Worm (Caenorhabditis elegans): ENCODE measurements around the gene F14F7.7.

Gene F14F7.7

ce11 chrIII:13032429-13033018, 1.8 kb downstream of the F14F7.7 start:
- TF ChIP-seq tab-1 (GFP tag; IDR thresholded peaks at IDR 0.05) (no peak), klf-2 (GFP tag; conservative IDR thresholded peaks at IDR 0.05) (no peak), flt-1 (GFP tag; IDR thresholded peaks at IDR 0.05) (0 out of 2 replicates have a peak, but pooled peaks have one; percentile 5), T22C8.4 (GFP tag; IDR thresholded peaks at IDR 0.05) (no peak), med-1 (GFP tag; optimal IDR thresholded peaks at IDR 0.05; ENCODE audit: insufficient read depth) (no peak), ztf-23 (GFP tag; IDR thresholded peaks at IDR 0.05) (0 out of 2 replicates have a peak, but pooled peaks have one; percentile 12), ztf-29 (GFP tag; IDR thresholded peaks at IDR 0.05) (no peak), ref-1 (GFP tag; conservative IDR thresholded peaks at IDR 0.05) (no peak), cog-1 (tag; optimal IDR thresholded peaks at IDR 0.05) (no peak)

- no peak for TF ChIP-seq T22C8.4 (GFP tag; IDR thresholded peaks at IDR 0.05)
Measured at ce11 chrIII:13039739-13040138, 9.0 kb downstream of the F14F7.7 start, which contains the start of gene F54F12.2. Gene F54F12.2 (plus strand): TSS chrIII:13040039.

- TF ChIP-seq cog-1 (tag; optimal IDR thresholded peaks at IDR 0.05) (no peak), tab-1 (GFP tag; IDR thresholded peaks at IDR 0.05) (no peak), ztf-29 (GFP tag; IDR thresholded peaks at IDR 0.05) (no peak), ztf-23 (GFP tag; IDR thresholded peaks at IDR 0.05) (no peak), klf-2 (GFP tag; conservative IDR thresholded peaks at IDR 0.05) (no peak), med-1 (GFP tag; optimal IDR thresholded peaks at IDR 0.05; ENCODE audit: insufficient read depth) (no peak), flt-1 (GFP tag; IDR thresholded peaks at IDR 0.05) (no peak), ref-1 (GFP tag; conservative IDR thresholded peaks at IDR 0.05) (no peak), T22C8.4 (GFP tag; IDR thresholded peaks at IDR 0.05) (no peak)
Measured at ce11 chrIII:13049956-13050355, 19.3 kb downstream of the F14F7.7 start.

ce11 chrIII:13055342-13055741, 24.6 kb downstream of the F14F7.7 start, which contains the start of gene F54F12.1:
Gene F54F12.1 (minus strand): TSS chrIII:13055442.
- no peak for TF ChIP-seq med-1 (GFP tag; optimal IDR thresholded peaks at IDR 0.05; ENCODE audit: insufficient read depth)
- no peak for TF ChIP-seq ztf-23 (GFP tag; IDR thresholded peaks at IDR 0.05)
- no peak for TF ChIP-seq ref-1 (GFP tag; conservative IDR thresholded peaks at IDR 0.05)
- no peak for TF ChIP-seq ztf-29 (GFP tag; IDR thresholded peaks at IDR 0.05)
- no peak for TF ChIP-seq tab-1 (GFP tag; IDR thresholded peaks at IDR 0.05)
- no peak for TF ChIP-seq flt-1 (GFP tag; IDR thresholded peaks at IDR 0.05)
- no peak for TF ChIP-seq cog-1 (tag; optimal IDR thresholded peaks at IDR 0.05)
- no peak for TF ChIP-seq T22C8.4 (GFP tag; IDR thresholded peaks at IDR 0.05)
- no peak for TF ChIP-seq klf-2 (GFP tag; conservative IDR thresholded peaks at IDR 0.05)

ce11 chrIII:13056230-13056629, 25.5 kb downstream of the F14F7.7 start:
- no peak for TF ChIP-seq klf-2 (GFP tag; conservative IDR thresholded peaks at IDR 0.05)
- TF ChIP-seq cog-1 (tag; optimal IDR thresholded peaks at IDR 0.05): no peak
- TF ChIP-seq tab-1 (GFP tag; IDR thresholded peaks at IDR 0.05): no peak
- no peak for TF ChIP-seq T22C8.4 (GFP tag; IDR thresholded peaks at IDR 0.05)
- TF ChIP-seq ztf-29 (GFP tag; IDR thresholded peaks at IDR 0.05): peak; percentile 58; the same call in 1 of the 2 replicates
- no peak for TF ChIP-seq flt-1 (GFP tag; IDR thresholded peaks at IDR 0.05)
- no peak for TF ChIP-seq ref-1 (GFP tag; conservative IDR thresholded peaks at IDR 0.05)

- TF ChIP-seq cog-1 (tag; optimal IDR thresholded peaks at IDR 0.05) (no peak), ref-1 (GFP tag; conservative IDR thresholded peaks at IDR 0.05) (no peak), med-1 (GFP tag; optimal IDR thresholded peaks at IDR 0.05; ENCODE audit: insufficient read depth) (no peak), flt-1 (GFP tag; IDR thresholded peaks at IDR 0.05) (no peak), ztf-23 (GFP tag; IDR thresholded peaks at IDR 0.05) (no peak), tab-1 (GFP tag; IDR thresholded peaks at IDR 0.05) (no peak), klf-2 (GFP tag; conservative IDR thresholded peaks at IDR 0.05) (no peak), T22C8.4 (GFP tag; IDR thresholded peaks at IDR 0.05) (no peak)
Measured at ce11 chrIII:13056735-13057134, 26.0 kb downstream of the F14F7.7 start.

- TF ChIP-seq ztf-23 (GFP tag; IDR thresholded peaks at IDR 0.05): no peak
- TF ChIP-seq flt-1 (GFP tag; IDR thresholded peaks at IDR 0.05): no peak
- no peak for TF ChIP-seq klf-2 (GFP tag; conservative IDR thresholded peaks at IDR 0.05)
- no peak for TF ChIP-seq tab-1 (GFP tag; IDR thresholded peaks at IDR 0.05)
- no peak for TF ChIP-seq cog-1 (tag; optimal IDR thresholded peaks at IDR 0.05)
Measured at ce11 chrIII:13058140-13058539, 27.4 kb downstream of the F14F7.7 start.

ce11 chrIII:13059335-13059734, 28.6 kb downstream of the F14F7.7 start:
- TF ChIP-seq med-1 (GFP tag; optimal IDR thresholded peaks at IDR 0.05; ENCODE audit: insufficient read depth): no peak
- no peak for TF ChIP-seq ref-1 (GFP tag; conservative IDR thresholded peaks at IDR 0.05)
- TF ChIP-seq tab-1 (GFP tag; IDR thresholded peaks at IDR 0.05): no peak
- TF ChIP-seq cog-1 (tag; optimal IDR thresholded peaks at IDR 0.05): no peak
- no peak for TF ChIP-seq ztf-29 (GFP tag; IDR thresholded peaks at IDR 0.05)
- TF ChIP-seq klf-2 (GFP tag; conservative IDR thresholded peaks at IDR 0.05): no peak
- TF ChIP-seq ztf-23 (GFP tag; IDR thresholded peaks at IDR 0.05): no peak
- TF ChIP-seq flt-1 (GFP tag; IDR thresholded peaks at IDR 0.05): no peak
- no peak for TF ChIP-seq T22C8.4 (GFP tag; IDR thresholded peaks at IDR 0.05)

- TF ChIP-seq cog-1 (tag; optimal IDR thresholded peaks at IDR 0.05) (peak; percentile 65), ref-1 (GFP tag; conservative IDR thresholded peaks at IDR 0.05) (no peak), flt-1 (GFP tag; IDR thresholded peaks at IDR 0.05) (peak; percentile 59; the same call in 1 of the 2 replicates)
Measured at ce11 chrIII:13061136-13061535, 30.4 kb downstream of the F14F7.7 start.

- TF ChIP-seq T22C8.4 (GFP tag; IDR thresholded peaks at IDR 0.05) (no peak), tab-1 (GFP tag; IDR thresholded peaks at IDR 0.05) (no peak), klf-2 (GFP tag; conservative IDR thresholded peaks at IDR 0.05) (no peak), med-1 (GFP tag; optimal IDR thresholded peaks at IDR 0.05; ENCODE audit: insufficient read depth) (no peak), ztf-23 (GFP tag; IDR thresholded peaks at IDR 0.05) (no peak), ztf-29 (GFP tag; IDR thresholded peaks at IDR 0.05) (no peak), ref-1 (GFP tag; conservative IDR thresholded peaks at IDR 0.05) (no peak), flt-1 (GFP tag; IDR thresholded peaks at IDR 0.05) (no peak)
Measured at ce11 chrIII:13061734-13062133, 31.0 kb downstream of the F14F7.7 start.
